Worm (Caenorhabditis elegans): ENCODE data around the gene C45B2.8.
A peak's percentile ranks its signal among the peaks of the same experiment; 100 is the strongest.

- no peak for TF ChIP-seq ama-1 (optimal IDR thresholded peaks at IDR 0.05)
- peak; percentile 94 for TF ChIP-seq mab-5 (tag; optimal IDR thresholded peaks at IDR 0.05)
- peak; percentile 85 for TF ChIP-seq nhr-6 (tag; optimal IDR thresholded peaks at IDR 0.05)
- peak; percentile 80 for TF ChIP-seq zag-1 (tag; optimal IDR thresholded peaks at IDR 0.05)
- no peak for TF ChIP-seq skn-1 (tag; optimal IDR thresholded peaks at IDR 0.05)
- no peak for TF ChIP-seq ztf-11 (tag; optimal IDR thresholded peaks at IDR 0.05)
- peak; percentile 96 for TF ChIP-seq fos-1 (tag; optimal IDR thresholded peaks at IDR 0.05)
- peak; percentile 97 for TF ChIP-seq sma-9 (GFP tag; optimal IDR thresholded peaks at IDR 0.05)
- TF ChIP-seq sma-9 (tag; optimal IDR thresholded peaks at IDR 0.05), result no peak
- peak; percentile 50 for TF ChIP-seq elt-1 (tag; optimal IDR thresholded peaks at IDR 0.05)
- peak; percentile 78 for TF ChIP-seq ceh-82 (tag; optimal IDR thresholded peaks at IDR 0.05)
- TF ChIP-seq lin-39 (tag; optimal IDR thresholded peaks at IDR 0.05), result no peak
- TF ChIP-seq R02D3.7 (tag; optimal IDR thresholded peaks at IDR 0.05), result peak; percentile 26
- no peak for TF ChIP-seq dmd-4 (tag; optimal IDR thresholded peaks at IDR 0.05)
- peak; percentile 9 for TF ChIP-seq nhr-12 (tag; optimal IDR thresholded peaks at IDR 0.05)
Measured at ce11 chrX:6091967-6092366, 4.2 kb downstream of the C45B2.8 start, which contains the start of gene hsp-3.
